Comparison of ENCODE assay signal across 1 fruit fly cellular context in the genomic region with DNA sequence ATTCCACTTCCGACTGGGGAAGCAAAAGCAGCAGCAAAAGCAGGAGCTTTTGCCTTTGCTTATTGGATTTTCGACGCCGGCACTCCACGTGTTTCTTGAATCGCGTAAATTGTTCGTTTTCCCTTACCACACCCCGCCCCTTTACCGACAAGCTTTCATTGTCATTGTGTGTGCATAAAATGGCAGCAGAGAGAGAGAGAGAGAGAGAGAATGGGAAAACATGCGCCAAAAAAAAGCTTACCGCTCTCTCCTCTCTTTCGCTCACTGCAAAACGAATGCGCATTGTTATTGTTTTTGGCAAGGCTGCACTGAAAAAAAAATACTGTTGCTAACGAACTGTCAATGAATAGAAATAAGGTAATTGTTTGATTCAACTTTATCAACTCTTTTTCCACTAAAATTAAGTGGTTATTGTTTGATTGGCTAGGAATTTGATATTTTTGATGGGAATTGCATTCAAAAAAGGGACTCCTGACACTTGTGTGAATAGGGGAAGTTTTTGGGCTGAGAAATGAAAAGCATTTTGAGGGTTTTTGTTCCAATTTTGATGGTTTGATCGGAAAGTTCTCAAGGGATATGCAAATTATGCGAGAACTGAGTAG.
A peak's percentile ranks its signal among the peaks of the same experiment; 100 is the strongest.
TF ChIP-seq lines count a peak whose summit lies in the region.

No protein-coding gene starts in this region.

TF ChIP-seq in whole organism, embryonic, 481 proteins besides CTCF, POLR2A, EP300 and RAD21 (continued from another document and continues in another):
- TF ChIP-seq zen (tag; optimal IDR thresholded peaks at IDR 0.05; lab: Kevin White, UChicago) (no peak), CG17912 (GFP tag; optimal IDR thresholded peaks at IDR 0.05; lab: Kevin White, UChicago) (no peak), CG3726 (GFP tag; IDR thresholded peaks at IDR 0.05; lab: Robert Waterston, UW) (0 out of 3 replicates have a peak, but pooled peaks have one; percentile 6), ab (GFP tag; optimal IDR thresholded peaks at IDR 0.05; lab: Kevin White, UChicago) (no peak), CG7963 (GFP tag; IDR thresholded peaks at IDR 0.05; lab: Robert Waterston, UW; ENCODE audit: partially characterized antibody) (no peak), Awh (GFP tag; IDR thresholded peaks at IDR 0.05; lab: Robert Waterston, UW) (no peak), caup (GFP tag; optimal IDR thresholded peaks at IDR 0.05; lab: Kevin White, UChicago; ENCODE audit: severe bottlenecking) (no peak), crc (GFP tag; optimal IDR thresholded peaks at IDR 0.05; lab: Kevin White, UChicago) (peak; percentile 48), CG7987 (GFP tag; optimal IDR thresholded peaks at IDR 0.05; lab: Kevin White, UChicago) (no peak), B-H1 (GFP tag; IDR thresholded peaks at IDR 0.05; lab: Robert Waterston, UW) (no peak), CG4707 (GFP tag; optimal IDR thresholded peaks at IDR 0.05; lab: Kevin White, UChicago) (peak; percentile 13), CG16815 (GFP tag; optimal IDR thresholded peaks at IDR 0.05; lab: Kevin White, UChicago) (no peak), CG12071 (GFP tag; optimal IDR thresholded peaks at IDR 0.05; lab: Kevin White, UChicago) (peak; percentile 47), CG15601 (tag; optimal IDR thresholded peaks at IDR 0.05; lab: Kevin White, UChicago) (no peak), CG13775 (GFP tag; optimal IDR thresholded peaks at IDR 0.05; lab: Kevin White, UChicago) (no peak), ken (GFP tag; IDR thresholded peaks at IDR 0.05; lab: Robert Waterston, UW) (peak; percentile 63), abd-A (tag; optimal IDR thresholded peaks at IDR 0.05; lab: Kevin White, UChicago) (peak; percentile 37), pnt (GFP tag; optimal IDR thresholded peaks at IDR 0.05; lab: Kevin White, UChicago) (no peak), CG6683 (GFP tag; optimal IDR thresholded peaks at IDR 0.05; lab: Kevin White, UChicago) (no peak), gcm (GFP tag; optimal IDR thresholded peaks at IDR 0.05; lab: Kevin White, UChicago) (no peak), CG2129 (GFP tag; IDR thresholded peaks at IDR 0.05; lab: Robert Waterston, UW; ENCODE audit: partially characterized antibody) (no peak), Eip74EF (GFP tag; optimal IDR thresholded peaks at IDR 0.05; lab: Kevin White, UChicago) (no peak), tin (GFP tag; optimal IDR thresholded peaks at IDR 0.05; lab: Kevin White, UChicago) (no peak), CG16863 (GFP tag; optimal IDR thresholded peaks at IDR 0.05; lab: Kevin White, UChicago) (no peak), Gug (GFP tag; IDR thresholded peaks at IDR 0.05; lab: Robert Waterston, UW) (no peak), insv (GFP tag; optimal IDR thresholded peaks at IDR 0.05; lab: Kevin White, UChicago) (no peak), CG10654 (GFP tag; optimal IDR thresholded peaks at IDR 0.05; lab: Kevin White, UChicago) (no peak), nerfin-2 (GFP tag; IDR thresholded peaks at IDR 0.05; lab: Robert Waterston, UW; ENCODE audit: partially characterized antibody) (no peak), HLH3B (GFP tag; IDR thresholded peaks at IDR 0.05; lab: Robert Waterston, UW) (peak; percentile 46), NFAT (GFP tag; IDR thresholded peaks at IDR 0.05; lab: Robert Waterston, UW) (no peak), ATbp (GFP tag; optimal IDR thresholded peaks at IDR 0.05; lab: Kevin White, UChicago) (no peak), sd (tag; optimal IDR thresholded peaks at IDR 0.05; lab: Kevin White, UChicago) (peak; percentile 30), D19A (tag; optimal IDR thresholded peaks at IDR 0.05; lab: Kevin White, UChicago) (no peak), CG30431 (GFP tag; optimal IDR thresholded peaks at IDR 0.05; lab: Kevin White, UChicago) (no peak), NC2β (GFP tag; optimal IDR thresholded peaks at IDR 0.05; lab: Kevin White, UChicago) (no peak), pum (GFP tag; optimal IDR thresholded peaks at IDR 0.05; lab: Kevin White, UChicago) (no peak), CG13287 (GFP tag; IDR thresholded peaks at IDR 0.05; lab: Robert Waterston, UW; ENCODE audit: partially characterized antibody) (0 out of 2 replicates have a peak, but pooled peaks have one; percentile 6), HLHmδ (GFP tag; optimal IDR thresholded peaks at IDR 0.05; lab: Kevin White, UChicago) (no peak), bcd (GFP tag; optimal IDR thresholded peaks at IDR 0.05; lab: Kevin White, UChicago) (no peak), lbe (GFP tag; optimal IDR thresholded peaks at IDR 0.05; lab: Kevin White, UChicago) (peak; percentile 60), HmgD (GFP tag; optimal IDR thresholded peaks at IDR 0.05; lab: Kevin White, UChicago) (no peak), eve (GFP tag; optimal IDR thresholded peaks at IDR 0.05; lab: Kevin White, UChicago) (peak in 1 of 2 experiments; percentile 70), CG11456 (GFP tag; IDR thresholded peaks at IDR 0.05; lab: Robert Waterston, UW) (no peak), bigmax (GFP tag; optimal IDR thresholded peaks at IDR 0.05; lab: Kevin White, UChicago) (no peak), gro (GFP tag; optimal IDR thresholded peaks at IDR 0.05; lab: Kevin White, UChicago) (no peak), Dek (tag; optimal IDR thresholded peaks at IDR 0.05; lab: Kevin White, UChicago) (no peak), Kr (GFP tag; optimal IDR thresholded peaks at IDR 0.05; lab: Kevin White, UChicago) (no peak), odd (GFP tag; optimal IDR thresholded peaks at IDR 0.05; lab: Kevin White, UChicago) (no peak), CG13424 (tag; optimal IDR thresholded peaks at IDR 0.05; lab: Kevin White, UChicago) (no peak), Hr39 (optimal IDR thresholded peaks at IDR 0.05; lab: Kevin White, UChicago) (no peak), jigr1 (GFP tag; IDR thresholded peaks at IDR 0.05; lab: Robert Waterston, UW) (no peak), CG10462 (GFP tag; optimal IDR thresholded peaks at IDR 0.05; lab: Kevin White, UChicago) (no peak), salm (tag; optimal IDR thresholded peaks at IDR 0.05; lab: Kevin White, UChicago) (no peak), Ada2b (GFP tag; IDR thresholded peaks at IDR 0.05; lab: Robert Waterston, UW) (peak; percentile 33; the same call in 1 of the 2 replicates), Optix (GFP tag; IDR thresholded peaks at IDR 0.05; lab: Robert Waterston, UW) (no peak), ase (GFP tag; IDR thresholded peaks at IDR 0.05; lab: Robert Waterston, UW) (peak; percentile 5; the same call in 1 of the 3 replicates), ara (GFP tag; IDR thresholded peaks at IDR 0.05; lab: Robert Waterston, UW) (peak; percentile 8; the same call in 1 of the 2 replicates), dimm (GFP tag; IDR thresholded peaks at IDR 0.05; lab: Robert Waterston, UW) (no peak), CG16813 (GFP tag; IDR thresholded peaks at IDR 0.05; lab: Robert Waterston, UW; ENCODE audit: partially characterized antibody) (no peak), grn (GFP tag; optimal IDR thresholded peaks at IDR 0.05; lab: Kevin White, UChicago) (no peak), Asciz (GFP tag; optimal IDR thresholded peaks at IDR 0.05; lab: Kevin White, UChicago) (no peak), br (optimal IDR thresholded peaks at IDR 0.05; lab: Kevin White, UChicago) (no peak), vfl (GFP tag; optimal IDR thresholded peaks at IDR 0.05; lab: Kevin White, UChicago) (no peak), toy (GFP tag; IDR thresholded peaks at IDR 0.05; lab: Robert Waterston, UW) (no peak), CG10267 (tag; optimal IDR thresholded peaks at IDR 0.05; lab: Kevin White, UChicago) (no peak), Six4 (GFP tag; optimal IDR thresholded peaks at IDR 0.05; lab: Kevin White, UChicago) (no peak), inv (GFP tag; IDR thresholded peaks at IDR 0.05; lab: Robert Waterston, UW; ENCODE audit: partially characterized antibody) (no peak), p53 (GFP tag; optimal IDR thresholded peaks at IDR 0.05; lab: Kevin White, UChicago) (no peak), CG10979 (tag; optimal IDR thresholded peaks at IDR 0.05; lab: Kevin White, UChicago) (no peak), pfk (GFP tag; optimal IDR thresholded peaks at IDR 0.05; lab: Kevin White, UChicago) (no peak), CG8388 (GFP tag; optimal IDR thresholded peaks at IDR 0.05; lab: Kevin White, UChicago) (peak; percentile 15), CG6654 (GFP tag; optimal IDR thresholded peaks at IDR 0.05; lab: Kevin White, UChicago) (no peak), ato (GFP tag; IDR thresholded peaks at IDR 0.05; lab: Robert Waterston, UW; ENCODE audit: partially characterized antibody) (no peak), Bdp1 (GFP tag; optimal IDR thresholded peaks at IDR 0.05; lab: Kevin White, UChicago) (no peak), CG17829 (tag; optimal IDR thresholded peaks at IDR 0.05; lab: Kevin White, UChicago) (peak; percentile 37), H2.0 (GFP tag; IDR thresholded peaks at IDR 0.05; lab: Robert Waterston, UW) (peak; percentile 33; the same call in 1 of the 2 replicates), ranshi (GFP tag; IDR thresholded peaks at IDR 0.05; lab: Robert Waterston, UW) (no peak), bab2 (GFP tag; optimal IDR thresholded peaks at IDR 0.05; lab: Kevin White, UChicago) (peak; percentile 30), onecut (GFP tag; IDR thresholded peaks at IDR 0.05; lab: Robert Waterston, UW) (no peak; the same call in 1 of the 2 replicates), CG10321 (GFP tag; IDR thresholded peaks at IDR 0.05; lab: Robert Waterston, UW) (no peak), CG5180 (GFP tag; optimal IDR thresholded peaks at IDR 0.05; lab: Kevin White, UChicago) (no peak), BtbVII (GFP tag; optimal IDR thresholded peaks at IDR 0.05; lab: Kevin White, UChicago) (no peak), org-1 (GFP tag; optimal IDR thresholded peaks at IDR 0.05; lab: Kevin White, UChicago) (no peak), slou (GFP tag; optimal IDR thresholded peaks at IDR 0.05; lab: Kevin White, UChicago) (peak; percentile 17), CG7928 (GFP tag; optimal IDR thresholded peaks at IDR 0.05; lab: Kevin White, UChicago) (no peak), dm (GFP tag; optimal IDR thresholded peaks at IDR 0.05; lab: Kevin White, UChicago) (peak; percentile 43), Myb (GFP tag; optimal IDR thresholded peaks at IDR 0.05; lab: Kevin White, UChicago) (no peak), CG7839 (tag; optimal IDR thresholded peaks at IDR 0.05; lab: Kevin White, UChicago) (no peak), Gsc (GFP tag; IDR thresholded peaks at IDR 0.05; lab: Robert Waterston, UW) (no peak), slbo (GFP tag; IDR thresholded peaks at IDR 0.05; lab: Robert Waterston, UW) (no peak), Hr3 (GFP tag; optimal IDR thresholded peaks at IDR 0.05; lab: Kevin White, UChicago) (no peak), CG10366 (GFP tag; IDR thresholded peaks at IDR 0.05; lab: Robert Waterston, UW) (peak; percentile 31; the same call in 1 of the 2 replicates), Doc2 (GFP tag; IDR thresholded peaks at IDR 0.05; lab: Robert Waterston, UW) (no peak), Xrp1 (GFP tag; IDR thresholded peaks at IDR 0.05; lab: Robert Waterston, UW) (peak; percentile 18; the same call in 1 of the 2 replicates), shn (GFP tag; optimal IDR thresholded peaks at IDR 0.05; lab: Kevin White, UChicago) (peak; percentile 9), CG4360 (GFP tag; IDR thresholded peaks at IDR 0.05; lab: Robert Waterston, UW) (no peak), Bgb (GFP tag; IDR thresholded peaks at IDR 0.05; lab: Robert Waterston, UW; ENCODE audit: partially characterized antibody) (no peak), Nf-YA (GFP tag; IDR thresholded peaks at IDR 0.05; lab: Robert Waterston, UW) (peak; percentile 6; the same call in 1 of the 2 replicates), unpg (GFP tag; optimal IDR thresholded peaks at IDR 0.05; lab: Kevin White, UChicago) (peak; percentile 48), CG1832 (GFP tag; optimal IDR thresholded peaks at IDR 0.05; lab: Kevin White, UChicago) (no peak), CG8359 (GFP tag; optimal IDR thresholded peaks at IDR 0.05; lab: Kevin White, UChicago; ENCODE audit: borderline replicate concordance) (no peak), CG13296 (GFP tag; optimal IDR thresholded peaks at IDR 0.05; lab: Kevin White, UChicago) (no peak), mirr (GFP tag; optimal IDR thresholded peaks at IDR 0.05; lab: Kevin White, UChicago) (no peak), CG12391 (tag; optimal IDR thresholded peaks at IDR 0.05; lab: Kevin White, UChicago) (no peak), otp (GFP tag; IDR thresholded peaks at IDR 0.05; lab: Robert Waterston, UW) (no peak), wek (GFP tag; optimal IDR thresholded peaks at IDR 0.05; lab: Kevin White, UChicago) (peak; percentile 18), HHEX (GFP tag; optimal IDR thresholded peaks at IDR 0.05; lab: Kevin White, UChicago) (no peak), Elba2 (GFP tag; optimal IDR thresholded peaks at IDR 0.05; lab: Kevin White, UChicago) (no peak), CG2712 (tag; optimal IDR thresholded peaks at IDR 0.05; lab: Kevin White, UChicago) (peak; percentile 53), CG18619 (GFP tag; optimal IDR thresholded peaks at IDR 0.05; lab: Kevin White, UChicago) (no peak), tio (GFP tag; optimal IDR thresholded peaks at IDR 0.05; lab: Kevin White, UChicago) (no peak), CG12769 (tag; optimal IDR thresholded peaks at IDR 0.05; lab: Kevin White, UChicago) (peak; percentile 19), kni (GFP tag; optimal IDR thresholded peaks at IDR 0.05; lab: Kevin White, UChicago) (no peak), Ets65A (GFP tag; lab: Kevin White, UChicago) (peak; percentile 92), chif (GFP tag; optimal IDR thresholded peaks at IDR 0.05; lab: Kevin White, UChicago) (no peak), bsh (GFP tag; optimal IDR thresholded peaks at IDR 0.05; lab: Kevin White, UChicago) (peak in 1 of 2 experiments; percentile 34), sens-2 (GFP tag; IDR thresholded peaks at IDR 0.05; lab: Robert Waterston, UW) (peak; percentile 4; the same call in 1 of the 2 replicates), sr (GFP tag; IDR thresholded peaks at IDR 0.05; lab: Robert Waterston, UW) (no peak), zfh1 (GFP tag; IDR thresholded peaks at IDR 0.05; lab: Robert Waterston, UW) (peak; percentile 48; the same call in 2 of the 3 replicates), gcm2 (GFP tag; optimal IDR thresholded peaks at IDR 0.05; lab: Kevin White, UChicago) (no peak), fd96Cb (tag; optimal IDR thresholded peaks at IDR 0.05; lab: Kevin White, UChicago) (no peak), lilli (GFP tag; optimal IDR thresholded peaks at IDR 0.05; lab: Kevin White, UChicago) (no peak), CG2199 (GFP tag; IDR thresholded peaks at IDR 0.05; lab: Robert Waterston, UW) (0 out of 3 replicates have a peak, but pooled peaks have one; percentile 2), CG17361 (GFP tag; IDR thresholded peaks at IDR 0.05; lab: Robert Waterston, UW) (0 out of 3 replicates have a peak, but pooled peaks have one; percentile 29), Dfd (GFP tag; optimal IDR thresholded peaks at IDR 0.05; lab: Kevin White, UChicago) (no peak), C15 (GFP tag; IDR thresholded peaks at IDR 0.05; lab: Robert Waterston, UW) (no peak), CG8765 (GFP tag; IDR thresholded peaks at IDR 0.05; lab: Robert Waterston, UW) (no peak)
